Worm (Caenorhabditis elegans): ENCODE results near the gene F22B3.8.

- TF ChIP-seq mdl-1 (tag; optimal IDR thresholded peaks at IDR 0.05) (no peak), C16A3.4 (tag; optimal IDR thresholded peaks at IDR 0.05) (no peak), nhr-84 (tag; optimal IDR thresholded peaks at IDR 0.05) (no peak), ceh-82 (tag; optimal IDR thresholded peaks at IDR 0.05) (no peak), lin-13 (GFP tag; optimal IDR thresholded peaks at IDR 0.05) (no peak), nhr-71 (tag; optimal IDR thresholded peaks at IDR 0.05) (no peak), nhr-77 (tag; optimal IDR thresholded peaks at IDR 0.05) (no peak), unc-130 (tag; optimal IDR thresholded peaks at IDR 0.05) (no peak), lin-39 (tag; optimal IDR thresholded peaks at IDR 0.05) (no peak), ceh-8 (GFP tag; optimal IDR thresholded peaks at IDR 0.05) (no peak), lsy-2 (tag; optimal IDR thresholded peaks at IDR 0.05) (no peak), ztf-11 (tag; optimal IDR thresholded peaks at IDR 0.05) (no peak), lin-15B (tag; optimal IDR thresholded peaks at IDR 0.05) (no peak)
Observed at ce11 chrIV:11379254-11379653, 45.5 kb downstream of the F22B3.8 start, which contains the start of gene fbxb-76.

Measured in whole organism, L1 larva.